Worm (Caenorhabditis elegans): ENCODE data around the gene C26B2.7.

Gene C26B2.7

DNA sequence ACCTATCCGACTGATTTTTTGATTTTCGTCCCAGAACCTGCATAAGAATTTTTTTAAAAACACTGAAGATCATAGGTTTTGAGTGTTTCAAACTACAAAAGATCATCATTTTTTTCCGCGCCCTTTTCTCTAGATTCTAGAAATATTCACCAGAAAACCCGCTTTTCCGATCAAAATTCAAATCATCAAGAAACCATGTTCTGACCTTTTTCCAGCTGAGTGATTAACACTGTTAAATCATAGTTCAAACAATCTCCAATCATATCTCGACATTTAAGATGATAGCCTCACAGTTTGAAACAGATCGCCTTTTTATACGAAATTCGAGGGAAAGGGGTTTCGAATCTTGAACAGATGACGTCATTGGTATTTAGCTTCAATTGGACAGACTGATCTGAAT, 27.6 kb downstream of the C26B2.7 start:
- TF ChIP-seq ceh-19 (GFP tag; optimal IDR thresholded peaks at IDR 0.05): no peak
- no peak for TF ChIP-seq ceh-34 (tag; optimal IDR thresholded peaks at IDR 0.05)
- no peak for TF ChIP-seq pha-2 (tag; optimal IDR thresholded peaks at IDR 0.05)
- TF ChIP-seq fax-1 (tag; optimal IDR thresholded peaks at IDR 0.05): no peak
- TF ChIP-seq unc-55 (GFP tag; optimal IDR thresholded peaks at IDR 0.05): no peak
- no peak for TF ChIP-seq ceh-18 (tag; optimal IDR thresholded peaks at IDR 0.05)
- no peak for TF ChIP-seq odd-2 (tag; optimal IDR thresholded peaks at IDR 0.05)
- no peak for TF ChIP-seq ceh-31 (tag; optimal IDR thresholded peaks at IDR 0.05)
- TF ChIP-seq pat-9 (tag; optimal IDR thresholded peaks at IDR 0.05): no peak
- no peak for TF ChIP-seq zip-5 (tag; optimal IDR thresholded peaks at IDR 0.05)
- no peak for TF ChIP-seq pqm-1 (tag; optimal IDR thresholded peaks at IDR 0.05)
- no peak for TF ChIP-seq F13H6.1 (tag; optimal IDR thresholded peaks at IDR 0.05)
- no peak for TF ChIP-seq rnt-1 (tag; optimal IDR thresholded peaks at IDR 0.05)

ce11 chrIV:8044574-8044973, 28.5 kb downstream of the C26B2.7 start, which contains the start of gene nhr-258:
Gene nhr-258, plus strand, starts transcription at chrIV:8044938.
- TF ChIP-seq fkh-6 (tag; optimal IDR thresholded peaks at IDR 0.05): no peak
- TF ChIP-seq ceh-48 (tag; optimal IDR thresholded peaks at IDR 0.05): no peak
- no peak for TF ChIP-seq C38D4.7 (GFP tag; optimal IDR thresholded peaks at IDR 0.05)
- no peak for TF ChIP-seq mec-3 (tag; optimal IDR thresholded peaks at IDR 0.05; ENCODE audit: borderline replicate concordance)
- no peak for TF ChIP-seq F13H6.1 (tag; optimal IDR thresholded peaks at IDR 0.05)
- no peak for TF ChIP-seq ceh-24 (tag; optimal IDR thresholded peaks at IDR 0.05)
- TF ChIP-seq lin-11 (tag; optimal IDR thresholded peaks at IDR 0.05): no peak
- TF ChIP-seq ets-4 (tag; optimal IDR thresholded peaks at IDR 0.05): no peak

DNA sequence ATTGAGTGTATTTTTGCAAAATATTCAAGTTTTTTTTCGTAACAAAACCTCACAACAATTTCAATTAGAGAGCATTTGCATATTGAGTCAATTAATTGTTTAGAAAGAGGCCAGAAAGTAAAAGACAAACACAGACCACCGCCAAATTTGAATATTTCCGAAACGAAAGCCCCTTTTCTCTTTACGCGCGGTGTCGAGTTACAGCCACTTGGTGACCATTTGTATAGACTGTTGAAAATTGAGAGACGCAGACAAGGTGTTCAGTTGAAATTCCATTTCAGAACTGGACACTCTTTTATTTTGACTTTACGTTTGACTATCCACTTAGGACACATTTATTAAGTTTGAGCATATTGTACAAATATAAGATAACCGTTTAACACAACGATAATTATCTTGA, 32.0 kb downstream of the C26B2.7 start:
- TF ChIP-seq ceh-34 (tag; optimal IDR thresholded peaks at IDR 0.05): peak; percentile 91
- no peak for TF ChIP-seq unc-55 (GFP tag; optimal IDR thresholded peaks at IDR 0.05)

ce11 chrIV:8052694-8053093, 36.6 kb downstream of the C26B2.7 start:
- TF ChIP-seq ceh-31 (tag; optimal IDR thresholded peaks at IDR 0.05) (peak; percentile 28), hlh-6 (tag; optimal IDR thresholded peaks at IDR 0.05) (no peak), unc-42 (tag; optimal IDR thresholded peaks at IDR 0.05) (peak; percentile 69)

DNA sequence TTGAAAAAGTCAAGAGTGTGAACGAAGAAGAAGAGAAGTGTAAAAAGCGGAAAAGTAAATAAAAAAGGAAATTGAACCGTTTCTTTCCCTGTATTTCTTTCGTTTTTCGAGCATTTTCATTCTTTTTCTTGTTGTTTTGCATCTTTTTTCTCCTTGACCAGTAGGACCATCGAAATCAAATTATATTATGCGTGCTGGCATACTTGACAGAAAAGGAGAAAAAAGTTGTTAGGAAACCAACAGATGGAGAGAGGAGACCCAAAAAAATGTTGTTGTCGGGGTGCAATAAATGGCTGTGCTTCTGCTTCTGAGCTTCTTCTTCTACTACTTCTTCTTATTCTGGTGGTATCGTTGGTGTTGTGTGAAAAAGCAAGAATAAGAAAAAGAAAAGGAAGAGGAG, 37.9 kb downstream of the C26B2.7 start:
- TF ChIP-seq fkh-6 (tag; optimal IDR thresholded peaks at IDR 0.05) (no peak), unc-42 (tag; optimal IDR thresholded peaks at IDR 0.05) (peak; percentile 75), lim-6 (tag; optimal IDR thresholded peaks at IDR 0.05) (no peak), ama-1 (optimal IDR thresholded peaks at IDR 0.05) (no peak)

ce11 chrIV:8061267-8061666, 45.2 kb downstream of the C26B2.7 start:
- no peak for TF ChIP-seq ceh-18 (tag; optimal IDR thresholded peaks at IDR 0.05)
- TF ChIP-seq ceh-31 (tag; optimal IDR thresholded peaks at IDR 0.05): no peak
- TF ChIP-seq hlh-6 (tag; optimal IDR thresholded peaks at IDR 0.05): no peak
- TF ChIP-seq ceh-45 (GFP tag; IDR thresholded peaks at IDR 0.05): no peak
- no peak for TF ChIP-seq fkh-6 (tag; optimal IDR thresholded peaks at IDR 0.05)
- no peak for TF ChIP-seq hlh-8 (tag; optimal IDR thresholded peaks at IDR 0.05)
- no peak for TF ChIP-seq ets-4 (tag; optimal IDR thresholded peaks at IDR 0.05)
- no peak for TF ChIP-seq dve-1 (tag; optimal IDR thresholded peaks at IDR 0.05)
- no peak for TF ChIP-seq unc-42 (tag; optimal IDR thresholded peaks at IDR 0.05)
- no peak for TF ChIP-seq ceh-48 (tag; optimal IDR thresholded peaks at IDR 0.05)
- no peak for TF ChIP-seq ceh-34 (tag; optimal IDR thresholded peaks at IDR 0.05)
- no peak for TF ChIP-seq pha-4 (tag; optimal IDR thresholded peaks at IDR 0.05)

- TF ChIP-seq lim-6 (tag; optimal IDR thresholded peaks at IDR 0.05): no peak
- no peak for TF ChIP-seq sdc-2 (tag; optimal IDR thresholded peaks at IDR 0.05)
These were observed 46.3 kb downstream of the C26B2.7 start, which contains the start of gene sax-7 for ce11 chrIV:8062359-8062758. Gene sax-7, plus strand, starts transcription at chrIV:8062659.

All from whole organism, late embryonic.